Worm (Caenorhabditis elegans) whole organism, mixed stage, embryonic: ENCODE data around the gene F22H10.3.
A peak's percentile ranks its signal among the peaks of the same experiment; 100 is the strongest.

ENCODE experiments used
- M03D4.4 ChIP-seq: sonication (generic microtip); optimal IDR thresholded peaks from 2 replicates; lab custom pipeline; 2017; ENCODE audit warnings: mild to moderate bottlenecking, missing genetic modification characterization, missing compliant biosample characterization
- bed-3 ChIP-seq: fragments of 200-800 bp; sonication (Bioruptor generic); optimal IDR thresholded peaks from 3 replicates; lab custom pipeline; 2018; ENCODE audit warnings: mild to moderate bottlenecking, missing genetic modification characterization, moderate library complexity, missing compliant biosample characterization
- blmp-1 ChIP-seq: fragments of 150-350 bp; optimal IDR thresholded peaks from 2 replicates; lab custom pipeline; 2014; ENCODE audit warnings: missing biosample characterization, missing genetic modification characterization
- ceh-39 ChIP-seq: fragments of 150-350 bp; optimal IDR thresholded peaks from 2 replicates; lab custom pipeline; 2014; ENCODE audit warnings: missing biosample characterization, missing genetic modification characterization
- ceh-43 ChIP-seq: fragments of 200-800 bp; sonication (Bioruptor generic); optimal IDR thresholded peaks from 2 replicates; lab custom pipeline; 2018; ENCODE audit warnings: mild to moderate bottlenecking, missing genetic modification characterization, moderate library complexity, missing compliant biosample characterization
- ceh-83 ChIP-seq: fragments of 200-800 bp; sonication (Bioruptor generic); optimal IDR thresholded peaks from 2 replicates; lab custom pipeline; 2018; ENCODE audit warnings: mild to moderate bottlenecking, missing genetic modification characterization, missing compliant biosample characterization
- ces-1 ChIP-seq: fragments of 150-350 bp; optimal IDR thresholded peaks from 2 replicates; lab custom pipeline; 2014; ENCODE audit warnings: missing biosample characterization, missing genetic modification reagents, missing genetic modification characterization
- cnd-1 ChIP-seq: fragments of 200-800 bp; sonication (Bioruptor generic); optimal IDR thresholded peaks from 2 replicates; lab custom pipeline; 2018; ENCODE audit warnings: mild to moderate bottlenecking, missing genetic modification characterization, missing compliant biosample characterization
- elt-1 ChIP-seq: sonication (generic microtip); optimal IDR thresholded peaks from 2 replicates; lab custom pipeline; 2017; ENCODE audit warnings: missing genetic modification characterization, mild to moderate bottlenecking, missing compliant biosample characterization, antibody characterized with exemption, moderate library complexity, borderline replicate concordance; ENCODE audit not compliant: insufficient read depth
- elt-3 ChIP-seq: fragments of 150-350 bp; optimal IDR thresholded peaks from 2 replicates; lab custom pipeline; 2014; ENCODE audit warnings: missing biosample characterization, missing genetic modification characterization
- flh-1 ChIP-seq: fragments of 200-800 bp; sonication (Bioruptor generic); optimal IDR thresholded peaks from 2 replicates; lab custom pipeline; 2018; ENCODE audit warnings: mild to moderate bottlenecking, missing genetic modification characterization, moderate library complexity, missing compliant biosample characterization
- ham-2 ChIP-seq: fragments of 200-800 bp; sonication (Bioruptor generic); optimal IDR thresholded peaks from 2 replicates; lab custom pipeline; 2018; ENCODE audit warnings: mild to moderate bottlenecking, missing genetic modification characterization, missing compliant biosample characterization
- hlh-1 ChIP-seq: fragments of 150-350 bp; optimal IDR thresholded peaks from 2 replicates; lab custom pipeline; 2014; ENCODE audit warnings: missing biosample characterization, missing genetic modification reagents, missing genetic modification characterization
- lin-13 ChIP-seq: fragments of 150-350 bp; optimal IDR thresholded peaks from 2 replicates; lab custom pipeline; 2014; ENCODE audit warnings: missing biosample characterization, missing genetic modification characterization
- lin-32 ChIP-seq: fragments of 200-800 bp; sonication (Bioruptor generic); optimal IDR thresholded peaks from 2 replicates; lab custom pipeline; 2018; ENCODE audit warnings: mild to moderate bottlenecking, missing genetic modification characterization, missing compliant biosample characterization
- lsy-2 ChIP-seq: fragments of 150-350 bp; optimal IDR thresholded peaks from 2 replicates; lab custom pipeline; 2014; ENCODE audit warnings: missing biosample characterization, missing genetic modification characterization
- mab-5 ChIP-seq: fragments of 150-350 bp; optimal IDR thresholded peaks from 2 replicates; lab custom pipeline; 2014; ENCODE audit warnings: missing biosample characterization, missing genetic modification characterization
- mep-1 ChIP-seq: fragments of 150-350 bp; optimal IDR thresholded peaks from 2 replicates; lab custom pipeline; 2017; ENCODE audit warnings: missing biosample characterization, missing genetic modification reagents, missing genetic modification characterization, inconsistent platforms
- mls-2 ChIP-seq: sonication (generic microtip); optimal IDR thresholded peaks from 2 replicates; lab custom pipeline; 2016; ENCODE audit warnings: mild to moderate bottlenecking, missing genetic modification characterization, moderate library complexity, missing compliant biosample characterization
- nhr-12 ChIP-seq: fragments of 150-350 bp; optimal IDR thresholded peaks from 2 replicates; lab custom pipeline; 2014; ENCODE audit warnings: missing biosample characterization, missing genetic modification characterization
- nhr-2 ChIP-seq: fragments of 150-350 bp; optimal IDR thresholded peaks from 2 replicates; lab custom pipeline; 2014; ENCODE audit warnings: missing biosample characterization, missing genetic modification characterization
- nhr-237 ChIP-seq: fragments of 150-350 bp; optimal IDR thresholded peaks from 2 replicates; lab custom pipeline; 2014; ENCODE audit warnings: missing biosample characterization, missing genetic modification characterization
- nhr-28 ChIP-seq: fragments of 150-350 bp; optimal IDR thresholded peaks from 2 replicates; lab custom pipeline; 2014; ENCODE audit warnings: missing biosample characterization, missing genetic modification characterization
- nhr-76 ChIP-seq: sonication (generic microtip); optimal IDR thresholded peaks from 2 replicates; lab custom pipeline; 2017; ENCODE audit warnings: missing biosample characterization, missing genetic modification characterization
- pha-4 ChIP-seq: fragments of 150-350 bp; optimal IDR thresholded peaks from 2 replicates; lab custom pipeline; 2018; ENCODE audit warnings: missing biosample characterization, missing genetic modification reagents, missing genetic modification characterization
- sem-2 ChIP-seq: fragments of 200-800 bp; sonication (Bioruptor generic); optimal IDR thresholded peaks from 2 replicates; lab custom pipeline; 2018; ENCODE audit warnings: mild to moderate bottlenecking, missing genetic modification characterization, missing compliant biosample characterization
- snpc-4 ChIP-seq: fragments of 150-350 bp; optimal IDR thresholded peaks from 2 replicates; lab custom pipeline; 2014; ENCODE audit warnings: missing biosample characterization, missing genetic modification characterization
- sptf-1 ChIP-seq: sonication (generic microtip); optimal IDR thresholded peaks from 2 replicates; lab custom pipeline; 2017; ENCODE audit warnings: mild to moderate bottlenecking, missing genetic modification characterization, moderate library complexity, missing compliant biosample characterization
- tbx-8 ChIP-seq: fragments of 200-800 bp; sonication (Bioruptor generic); optimal IDR thresholded peaks from 2 replicates; lab custom pipeline; 2018; ENCODE audit warnings: mild to moderate bottlenecking, missing genetic modification characterization, moderate library complexity, missing compliant biosample characterization
- unc-120 ChIP-seq: sonication (generic microtip); optimal IDR thresholded peaks from 2 replicates; lab custom pipeline; 2017; ENCODE audit warnings: missing genetic modification characterization, missing compliant biosample characterization; ENCODE audit not compliant: poor library complexity, severe bottlenecking
- unc-39 ChIP-seq: fragments of 150-350 bp; optimal IDR thresholded peaks from 2 replicates; lab custom pipeline; 2014; ENCODE audit warnings: missing biosample characterization, missing genetic modification characterization
- unc-62 ChIP-seq: fragments of 150-350 bp; optimal IDR thresholded peaks from 2 replicates; lab custom pipeline; 2014; ENCODE audit warnings: missing biosample characterization, missing genetic modification reagents, missing genetic modification characterization
- zip-8 ChIP-seq: fragments of 150-350 bp; optimal IDR thresholded peaks from 2 replicates; lab custom pipeline; 2014; ENCODE audit warnings: missing biosample characterization, missing genetic modification characterization
- ztf-11 ChIP-seq: fragments of 150-350 bp; optimal IDR thresholded peaks from 2 replicates; lab custom pipeline; 2014; ENCODE audit warnings: missing biosample characterization, missing genetic modification characterization

The F22H10.3 gene

ce11 chrX:16650600-16650999 lies 26.9 kb downstream of the F22H10.3 start:
- TF ChIP-seq lin-13 (no peak), mls-2 (no peak), unc-39 (tag; lab: Kevin White, UChicago) (no peak), sem-2 (GFP tag; lab: Kevin White, UChicago) (no peak), ceh-83 (no peak)

ce11 chrX:16648773-16649172 lies 28.7 kb downstream of the F22H10.3 start:
- TF ChIP-seq nhr-12 (tag; lab: Kevin White, UChicago) = no peak
- TF ChIP-seq ces-1 (GFP tag; lab: Kevin White, UChicago) = peak; percentile 80

DNA sequence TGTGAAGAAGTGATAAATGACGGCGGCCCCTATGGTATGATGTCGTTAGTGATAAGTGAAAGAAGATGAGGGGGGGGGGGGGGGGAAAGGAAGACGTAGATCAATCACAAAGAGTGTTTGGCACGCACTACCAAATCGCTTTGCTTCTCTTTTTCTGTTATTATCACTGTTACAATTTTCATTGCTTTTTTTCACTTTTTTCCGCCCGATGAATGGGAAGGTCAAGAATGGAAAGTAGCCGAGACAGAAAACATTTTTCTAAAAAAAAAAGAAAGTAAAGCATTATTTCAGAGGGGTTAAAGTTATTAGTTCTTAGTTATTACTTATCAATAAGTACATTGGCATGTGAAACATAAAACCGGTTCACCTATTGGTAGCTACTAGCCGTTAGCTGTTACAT lies 30.3 kb downstream of the F22H10.3 start:
- TF ChIP-seq sptf-1 (tag; lab: Kevin White, UChicago) (no peak), unc-39 (tag; lab: Kevin White, UChicago) (no peak), ces-1 (GFP tag; lab: Kevin White, UChicago) (no peak), ceh-83 (no peak), nhr-237 (tag; lab: Kevin White, UChicago) (no peak)

- no peak for TF ChIP-seq mab-5 (tag; lab: Kevin White, UChicago)
- no peak for TF ChIP-seq ceh-83
- TF ChIP-seq sptf-1 (tag; lab: Kevin White, UChicago) = no peak
- TF ChIP-seq ceh-39 = no peak
- TF ChIP-seq ceh-43 (GFP tag; lab: Kevin White, UChicago) = no peak
- no peak for TF ChIP-seq bed-3 (GFP tag; lab: Kevin White, UChicago)
- TF ChIP-seq lin-32 (GFP tag; lab: Kevin White, UChicago) = no peak
- no peak for TF ChIP-seq nhr-76 (tag; lab: Kevin White, UChicago)
- no peak for TF ChIP-seq sem-2 (GFP tag; lab: Kevin White, UChicago)
- no peak for TF ChIP-seq ztf-11 (tag; lab: Kevin White, UChicago)
- no peak for TF ChIP-seq tbx-8 (GFP tag; lab: Kevin White, UChicago)
- TF ChIP-seq unc-62 (GFP tag; lab: Kevin White, UChicago) = no peak
Observed at ce11 chrX:16644889-16645288, 32.6 kb downstream of the F22H10.3 start.

DNA sequence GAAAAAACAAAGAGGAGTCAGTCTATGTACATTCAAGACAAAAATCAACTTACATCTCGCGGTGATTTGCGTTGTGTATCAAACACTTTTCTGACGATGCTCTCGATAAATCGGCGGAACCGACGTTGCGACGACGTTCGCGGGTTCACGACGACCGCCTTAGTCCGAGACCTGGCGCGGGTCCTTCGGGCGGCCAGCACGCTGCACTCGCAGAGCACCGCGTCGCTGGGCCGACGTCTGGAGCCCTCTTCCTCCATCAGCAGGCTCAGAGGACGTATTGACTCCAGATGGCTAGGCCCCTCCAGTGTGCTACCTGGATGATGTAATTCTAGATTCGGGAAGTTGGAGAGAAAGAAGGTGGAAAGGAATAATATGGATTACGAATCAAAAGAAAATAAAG lies 34.3 kb downstream of the F22H10.3 start:
- TF ChIP-seq blmp-1 = no peak
- TF ChIP-seq nhr-237 (tag; lab: Kevin White, UChicago) = no peak
- TF ChIP-seq ceh-39 = no peak
- no peak for TF ChIP-seq lsy-2
- TF ChIP-seq tbx-8 (GFP tag; lab: Kevin White, UChicago) = no peak
- TF ChIP-seq snpc-4 (tag; lab: Kevin White, UChicago) = no peak
- TF ChIP-seq nhr-28 = no peak
- no peak for TF ChIP-seq ceh-83
- no peak for TF ChIP-seq unc-120

ce11 chrX:16641678-16642077 lies 35.8 kb downstream of the F22H10.3 start:
- TF ChIP-seq nhr-12 (tag; lab: Kevin White, UChicago) (no peak), bed-3 (GFP tag; lab: Kevin White, UChicago) (no peak), ham-2 (no peak), lin-32 (GFP tag; lab: Kevin White, UChicago) (no peak), lin-13 (no peak), unc-120 (no peak), lsy-2 (no peak), blmp-1 (no peak), nhr-76 (tag; lab: Kevin White, UChicago) (no peak), ceh-43 (GFP tag; lab: Kevin White, UChicago) (no peak), ces-1 (GFP tag; lab: Kevin White, UChicago) (no peak), sem-2 (GFP tag; lab: Kevin White, UChicago) (no peak)

ce11 chrX:16634708-16635107 lies 42.8 kb downstream of the F22H10.3 start:
- TF ChIP-seq M03D4.4 (tag; lab: Kevin White, UChicago) (peak; percentile 96), ceh-83 (peak; percentile 96), nhr-2 (tag; lab: Kevin White, UChicago) (peak; percentile 43), ceh-39 (peak; percentile 61), nhr-237 (tag; lab: Kevin White, UChicago) (peak; percentile 71), mls-2 (peak; percentile 96), nhr-28 (peak; percentile 71), blmp-1 (peak; percentile 39), mep-1 (tag; lab: Kevin White, UChicago) (peak; percentile 94), sptf-1 (tag; lab: Kevin White, UChicago) (peak; percentile 97), lsy-2 (peak; percentile 47), snpc-4 (tag; lab: Kevin White, UChicago) (no peak), unc-39 (tag; lab: Kevin White, UChicago) (peak; percentile 72), ces-1 (GFP tag; lab: Kevin White, UChicago) (peak; percentile 66), nhr-12 (tag; lab: Kevin White, UChicago) (peak; percentile 85), mab-5 (tag; lab: Kevin White, UChicago) (no peak), tbx-8 (GFP tag; lab: Kevin White, UChicago) (peak; percentile 87), elt-1 (tag; lab: Kevin White, UChicago) (no peak), flh-1 (peak; percentile 87), pha-4 (tag; lab: Kevin White, UChicago) (peak; percentile 77), elt-3 (tag; lab: Kevin White, UChicago) (peak; percentile 67), unc-62 (GFP tag; lab: Kevin White, UChicago) (peak; percentile 57), hlh-1 (tag; lab: Kevin White, UChicago) (peak; percentile 82), zip-8 (tag; lab: Kevin White, UChicago) (no peak), sem-2 (GFP tag; lab: Kevin White, UChicago) (peak; percentile 92), cnd-1 (tag; lab: Kevin White, UChicago) (peak; percentile 97), ham-2 (peak; percentile 92), ceh-43 (GFP tag; lab: Kevin White, UChicago) (peak; percentile 91), nhr-76 (tag; lab: Kevin White, UChicago) (peak; percentile 31), ztf-11 (tag; lab: Kevin White, UChicago) (peak; percentile 40)
